Fruit fly (Drosophila melanogaster) whole organism, embryonic: ENCODE results near the gene CG42798.

Experiments used
- CG10209 ChIP-seq: fragments of 200-800 bp; sonication (Bioruptor generic); optimal IDR thresholded peaks from 3 replicates; lab custom pipeline; 2017; ENCODE audit warnings: missing biosample characterization, mild to moderate bottlenecking, missing genetic modification characterization, missing genetic modification reagents
- CG1024 ChIP-seq: fragments of 200-800 bp; sonication (Bioruptor generic); IDR thresholded peaks from 2 replicates; pipeline ENCODE4 v1.3.6; 2022; ENCODE audit warnings: missing biosample characterization, missing genetic modification characterization
- CG10654 ChIP-seq: fragments of 200-800 bp; sonication (Bioruptor generic); optimal IDR thresholded peaks from 2 replicates; lab custom pipeline; 2016; ENCODE audit warnings: missing biosample characterization, missing genetic modification characterization
- CG12769 ChIP-seq: fragments of 200-800 bp; sonication (Bioruptor generic); optimal IDR thresholded peaks from 2 replicates; lab custom pipeline; 2019; ENCODE audit warnings: missing biosample characterization, mild to moderate bottlenecking, missing genetic modification characterization, moderate library complexity
- CG13287 ChIP-seq: fragments of 200-800 bp; sonication (Bioruptor generic); IDR thresholded peaks from 2 replicates; pipeline ENCODE4 v1.3.6; 2022; ENCODE audit warnings: missing biosample characterization, missing genetic modification characterization; ENCODE audit not compliant: partially characterized antibody
- CG13894 ChIP-seq: fragments of 200-800 bp; sonication (Bioruptor generic); optimal IDR thresholded peaks from 3 replicates; lab custom pipeline; 2018; ENCODE audit warnings: missing biosample characterization, mild to moderate bottlenecking, missing genetic modification characterization, moderate library complexity
- CG14441 ChIP-seq: fragments of 200-800 bp; sonication (Bioruptor generic); IDR thresholded peaks from 2 replicates; pipeline ENCODE4 v1.3.6; 2022; ENCODE audit warnings: missing biosample characterization, missing genetic modification characterization
- CG15601 ChIP-seq: fragments of 200-800 bp; sonication (Bioruptor generic); optimal IDR thresholded peaks from 3 replicates; lab custom pipeline; 2019; ENCODE audit warnings: missing biosample characterization, mild to moderate bottlenecking, missing genetic modification characterization, moderate library complexity
- CG15696 ChIP-seq: fragments of 200-800 bp; sonication (Bioruptor generic); optimal IDR thresholded peaks from 2 replicates; lab custom pipeline; 2019; ENCODE audit warnings: missing biosample characterization, mild to moderate bottlenecking, missing genetic modification characterization, moderate library complexity
- CG17361 ChIP-seq: fragments of 200-800 bp; sonication (Bioruptor generic); IDR thresholded peaks from 3 replicates; pipeline ENCODE4 v1.3.6; 2022; ENCODE audit warnings: missing biosample characterization, missing genetic modification characterization
- CG18599 ChIP-seq: fragments of 200-800 bp; sonication (Bioruptor generic); optimal IDR thresholded peaks from 3 replicates; lab custom pipeline; 2017; ENCODE audit warnings: missing biosample characterization, missing genetic modification characterization, mild to moderate bottlenecking, moderate library complexity, missing genetic modification reagents
- CG30020 ChIP-seq: fragments of 200-800 bp; optimal IDR thresholded peaks from 2 replicates; lab custom pipeline; 2019; ENCODE audit warnings: missing biosample characterization, mild to moderate bottlenecking, missing genetic modification characterization, moderate library complexity
- CG30403 ChIP-seq: fragments of 200-800 bp; sonication (Bioruptor generic); optimal IDR thresholded peaks from 3 replicates; lab custom pipeline; 2016; ENCODE audit warnings: missing biosample characterization, missing genetic modification characterization
- CG3995 ChIP-seq: fragments of 200-800 bp; sonication (Bioruptor generic); optimal IDR thresholded peaks from 3 replicates; lab custom pipeline; 2016; ENCODE audit warnings: missing biosample characterization, missing genetic modification characterization
- CG4360 ChIP-seq: fragments of 200-800 bp; sonication (Bioruptor generic); IDR thresholded peaks from 2 replicates; pipeline ENCODE4 v1.3.6; 2022; ENCODE audit warnings: missing biosample characterization, missing genetic modification characterization
- CG7987 ChIP-seq: fragments of 200-800 bp; sonication (Bioruptor generic); optimal IDR thresholded peaks from 2 replicates; lab custom pipeline; 2018; ENCODE audit warnings: missing biosample characterization, mild to moderate bottlenecking, missing genetic modification characterization, moderate library complexity
- CG8290 ChIP-seq, 3 experiments: fragments of 200-800 bp; sonication (Bioruptor generic); optimal IDR thresholded peaks; 2 replicates each; lab custom pipeline; 2016 to 2019; ENCODE audit warnings: missing biosample characterization in 3 of 3, missing genetic modification characterization in 3 of 3, mild to moderate bottlenecking in 2 of 3, moderate library complexity in 1 of 3
- CG9876 ChIP-seq: fragments of 200-800 bp; sonication (Bioruptor generic); optimal IDR thresholded peaks from 2 replicates; lab custom pipeline; 2016; ENCODE audit warnings: missing biosample characterization, missing genetic modification characterization
- CTCF ChIP-seq: fragments of 200-800 bp; sonication (Bioruptor generic); optimal IDR thresholded peaks from 2 replicates; lab custom pipeline; 2017; ENCODE audit warnings: missing biosample characterization, mild to moderate bottlenecking, missing genetic modification characterization, moderate library complexity
- Deaf1 ChIP-seq: fragments of 200-800 bp; optimal IDR thresholded peaks from 3 replicates; lab custom pipeline; 2019; ENCODE audit warnings: missing biosample characterization, mild to moderate bottlenecking, missing genetic modification characterization, moderate library complexity
- Jarid2 ChIP-seq: fragments of 200-800 bp; sonication (Bioruptor generic); optimal IDR thresholded peaks from 3 replicates; lab custom pipeline; 2017; ENCODE audit warnings: mild to moderate bottlenecking, missing biosample characterization, missing genetic modification reagents, missing genetic modification characterization
- Kr ChIP-seq: fragments of 200-800 bp; sonication (Bioruptor generic); optimal IDR thresholded peaks from 2 replicates; lab custom pipeline; 2017; ENCODE audit warnings: missing biosample characterization, mild to moderate bottlenecking, missing genetic modification characterization
- Lim3 ChIP-seq: fragments of 200-800 bp; sonication (Bioruptor generic); IDR thresholded peaks from 2 replicates; pipeline ENCODE4 v1.3.6; 2022; ENCODE audit warnings: missing biosample characterization, missing genetic modification characterization
- Med ChIP-seq: fragments of 200-800 bp; sonication (Bioruptor generic); peaks from one replicate; lab custom pipeline; 2016; ENCODE audit warnings: missing biosample characterization, missing genetic modification characterization, mild to moderate bottlenecking, inconsistent platforms, moderate library complexity
- Myb ChIP-seq: fragments of 200-800 bp; sonication (Bioruptor generic); optimal IDR thresholded peaks from 2 replicates; lab custom pipeline; 2016; ENCODE audit warnings: missing biosample characterization, missing genetic modification characterization
- NK7.1 ChIP-seq: fragments of 200-800 bp; sonication (Bioruptor generic); optimal IDR thresholded peaks from 3 replicates; lab custom pipeline; 2016; ENCODE audit warnings: missing biosample characterization, missing genetic modification characterization
- Ssrp ChIP-seq: fragments of 200-800 bp; sonication (Bioruptor generic); optimal IDR thresholded peaks from 2 replicates; lab custom pipeline; 2018; ENCODE audit warnings: missing biosample characterization, mild to moderate bottlenecking, missing genetic modification characterization, moderate library complexity
- Stat92E ChIP-seq, 3 experiments: fragments of >200 bp in 2 of 3; fragments of 200-800 bp in 1 of 3; sonication (Bioruptor generic) in 1 of 3; optimal IDR thresholded peaks; 2 replicates each; lab custom pipeline; 2017 to 2019; ENCODE audit warnings: missing biosample characterization in 3 of 3, missing genetic modification characterization in 3 of 3, mild to moderate bottlenecking in 1 of 3, moderate library complexity in 1 of 3
- Vsx1 ChIP-seq: fragments of 200-800 bp; sonication (Bioruptor generic); optimal IDR thresholded peaks from 2 replicates; lab custom pipeline; 2017; ENCODE audit warnings: missing biosample characterization, mild to moderate bottlenecking, missing genetic modification characterization, missing genetic modification reagents
- cg ChIP-seq: fragments of 200-800 bp; sonication (Bioruptor generic); optimal IDR thresholded peaks from 3 replicates; lab custom pipeline; 2019; ENCODE audit warnings: missing biosample characterization, mild to moderate bottlenecking, missing genetic modification characterization, moderate library complexity
- chinmo ChIP-seq: fragments of 200-800 bp; sonication (Bioruptor generic); IDR thresholded peaks from 4 replicates; pipeline ENCODE4 v1.3.6; 2022; ENCODE audit warnings: missing biosample characterization, missing genetic modification characterization; ENCODE audit not compliant: partially characterized antibody
- ems ChIP-seq: fragments of 200-800 bp; sonication (Bioruptor generic); optimal IDR thresholded peaks from 3 replicates; lab custom pipeline; 2016; ENCODE audit warnings: missing biosample characterization, missing genetic modification characterization
- ewg ChIP-seq: fragments of 200-800 bp; sonication (Bioruptor generic); optimal IDR thresholded peaks from 3 replicates; lab custom pipeline; 2017; ENCODE audit warnings: mild to moderate bottlenecking, missing biosample characterization, missing genetic modification reagents, missing genetic modification characterization
- gem ChIP-seq: fragments of 200-800 bp; sonication (Bioruptor generic); optimal IDR thresholded peaks from 2 replicates; lab custom pipeline; 2019; ENCODE audit warnings: missing biosample characterization, mild to moderate bottlenecking, missing genetic modification characterization, moderate library complexity
- hkb ChIP-seq, 2 experiments: fragments of 200-800 bp in 1 of 2; fragments of >200 bp in 1 of 2; sonication (Bioruptor generic) in 1 of 2; IDR thresholded peaks in 1 of 2; optimal IDR thresholded peaks in 1 of 2; 2 replicates each; pipeline versions ENCODE4 v1.3.6 to Lab custom; 2017 to 2022; ENCODE audit warnings: missing biosample characterization in 1 of 2, missing genetic modification characterization in 1 of 2
- nmo ChIP-seq: fragments of 200-800 bp; sonication (Bioruptor generic); optimal IDR thresholded peaks from 2 replicates; lab custom pipeline; 2018; ENCODE audit warnings: missing biosample characterization, mild to moderate bottlenecking, missing genetic modification characterization, moderate library complexity
- oc ChIP-seq: fragments of 200-800 bp; sonication (Bioruptor generic); optimal IDR thresholded peaks from 2 replicates; lab custom pipeline; 2018; ENCODE audit warnings: missing biosample characterization, mild to moderate bottlenecking, missing genetic modification characterization, moderate library complexity
- pfk ChIP-seq: fragments of 200-800 bp; sonication (Bioruptor generic); optimal IDR thresholded peaks from 2 replicates; lab custom pipeline; 2018; ENCODE audit warnings: missing biosample characterization, mild to moderate bottlenecking, missing genetic modification characterization, moderate library complexity
- pum ChIP-seq: fragments of 200-800 bp; sonication (Bioruptor generic); optimal IDR thresholded peaks from 2 replicates; lab custom pipeline; 2016; ENCODE audit warnings: missing biosample characterization, missing genetic modification characterization
- so ChIP-seq: fragments of 200-800 bp; sonication (Bioruptor generic); IDR thresholded peaks from 3 replicates; pipeline ENCODE4 v1.3.6; 2022; ENCODE audit warnings: missing biosample characterization, missing genetic modification characterization
- ssp ChIP-seq: fragments of 200-800 bp; sonication (Bioruptor generic); IDR thresholded peaks from 2 replicates; pipeline ENCODE4 v1.3.6; 2022; ENCODE audit warnings: missing biosample characterization, missing genetic modification characterization
- tap ChIP-seq: fragments of 200-800 bp; optimal IDR thresholded peaks from 3 replicates; lab custom pipeline; 2019; ENCODE audit warnings: missing biosample characterization, mild to moderate bottlenecking, missing genetic modification characterization, moderate library complexity
- vvl ChIP-seq: fragments of 200-800 bp; sonication (Bioruptor generic); IDR thresholded peaks from 2 replicates; pipeline ENCODE4 v1.3.6; 2022; ENCODE audit warnings: missing biosample characterization, missing genetic modification characterization

Gene CG42798

dm6 chr3R:17379051-17379450 is 27.4 kb upstream of the CG42798 start (continued):
- TF ChIP-seq CG17361 (GFP tag; lab: Robert Waterston, UW), result peak; percentile 43; the same call in 1 of the 3 replicates
- TF ChIP-seq CG3995, result peak; percentile 90
- TF ChIP-seq Myb (GFP tag; lab: Kevin White, UChicago), result no peak
- TF ChIP-seq CG4360 (GFP tag; lab: Robert Waterston, UW), result no peak
- TF ChIP-seq CG30020, result no peak
- TF ChIP-seq tap, result no peak
- TF ChIP-seq ssp (GFP tag; lab: Robert Waterston, UW), result 0 out of 2 replicates have a peak, but pooled peaks have one; percentile 21
- TF ChIP-seq CG9876 (GFP tag; lab: Kevin White, UChicago), result no peak
- TF ChIP-seq nmo, result peak; percentile 23
- no peak for TF ChIP-seq CG18599 (GFP tag; lab: Kevin White, UChicago)
- TF ChIP-seq ems (GFP tag; lab: Kevin White, UChicago), result no peak
- no peak for TF ChIP-seq CG10209 (GFP tag; lab: Kevin White, UChicago)
- TF ChIP-seq CG30403 (GFP tag; lab: Kevin White, UChicago), result peak; percentile 32
- TF ChIP-seq CG15696 (tag; lab: Kevin White, UChicago), result no peak
- no peak for TF ChIP-seq cg
- TF ChIP-seq oc, result no peak
- TF ChIP-seq Lim3 (GFP tag; lab: Robert Waterston, UW), result no peak
- TF ChIP-seq CTCF (GFP tag; lab: Kevin White, UChicago), result no peak
- no peak for TF ChIP-seq CG10654 (GFP tag; lab: Kevin White, UChicago)
- no peak for TF ChIP-seq Kr (GFP tag; lab: Kevin White, UChicago)

- no peak for TF ChIP-seq NK7.1 (GFP tag; lab: Kevin White, UChicago)
- TF ChIP-seq CG14441 (GFP tag; lab: Robert Waterston, UW), result no peak
- TF ChIP-seq pfk (GFP tag; lab: Kevin White, UChicago), result no peak
- no peak for TF ChIP-seq Ssrp (tag; lab: Kevin White, UChicago)
- no peak for TF ChIP-seq CG7987
- peak; percentile 41 for TF ChIP-seq Jarid2 (GFP tag; lab: Kevin White, UChicago)
- no peak for TF ChIP-seq Stat92E (GFP tag; optimal IDR thresholded peaks at IDR 0.05; lab: Kevin White, UChicago)
- no peak for TF ChIP-seq CG4360 (GFP tag; lab: Robert Waterston, UW)
- TF ChIP-seq gem (tag; lab: Kevin White, UChicago), result no peak
- no peak for TF ChIP-seq pum (GFP tag; lab: Kevin White, UChicago)
- peak; percentile 45 for TF ChIP-seq Med
- peak; percentile 7 for TF ChIP-seq CG12769 (tag; lab: Kevin White, UChicago)
- TF ChIP-seq CG13287, result peak; percentile 12; the same call in 1 of the 2 replicates
- TF ChIP-seq so (GFP tag; lab: Robert Waterston, UW), result 0 out of 3 replicates have a peak, but pooled peaks have one; percentile 10
- no peak for TF ChIP-seq Vsx1
- TF ChIP-seq hkb (optimal IDR thresholded peaks at IDR 0.05; lab: Kevin White, UChicago), result no peak
- peak; percentile 44; the same call in 1 of the 2 replicates for TF ChIP-seq hkb (GFP tag; IDR thresholded peaks at IDR 0.05; lab: Robert Waterston, UW)
- 0 out of 2 replicates have a peak, but pooled peaks have one; percentile 13 for TF ChIP-seq vvl (GFP tag; lab: Robert Waterston, UW)
- peak; percentile 91 for TF ChIP-seq Deaf1 (tag; lab: Kevin White, UChicago)
- peak; percentile 27 for TF ChIP-seq ewg (GFP tag; lab: Kevin White, UChicago)
- peak; percentile 86; the same call in 2 of the 4 replicates for TF ChIP-seq chinmo (GFP tag; lab: Robert Waterston, UW)
- peak; percentile 42 for TF ChIP-seq CG13894 (tag; lab: Kevin White, UChicago)
- no peak for TF ChIP-seq CG1024 (GFP tag; lab: Robert Waterston, UW)
- no peak for TF ChIP-seq CG8290 (GFP tag; optimal IDR thresholded peaks at IDR 0.05; lab: Kevin White, UChicago)
- peak in 1 of 2 experiments; percentile 19 for TF ChIP-seq CG8290 (tag; optimal IDR thresholded peaks at IDR 0.05; lab: Kevin White, UChicago)
- peak; percentile 9 for TF ChIP-seq CG15601 (tag; lab: Kevin White, UChicago)
- TF ChIP-seq, all 482 proteins: peak for 13
Measured at dm6 chr3R:17379742-17380141, 26.7 kb upstream of the CG42798 start, which contains the start of gene lute. TSS of gene lute (plus strand) at chr3R:17379944.
